Worm (Caenorhabditis elegans) whole organism, early embryonic: ENCODE results near the gene gcy-32.

Experiments
- B0310.2 ChIP-seq: sonication (generic microtip); optimal IDR thresholded peaks from 2 replicates; lab custom pipeline; 2016; ENCODE audit warnings: mild to moderate bottlenecking, missing genetic modification characterization, missing compliant biosample characterization
- F13C5.2 ChIP-seq: sonication (generic microtip); optimal IDR thresholded peaks from 2 replicates; lab custom pipeline; 2017; ENCODE audit warnings: mild to moderate bottlenecking, missing genetic modification characterization, inconsistent platforms, missing compliant biosample characterization
- aly-1 ChIP-seq: sonication (generic microtip); optimal IDR thresholded peaks from 2 replicates; lab custom pipeline; 2016; ENCODE audit warnings: missing genetic modification characterization, missing compliant biosample characterization
- ama-1 ChIP-seq: fragments of 150-350 bp; optimal IDR thresholded peaks from 2 replicates; lab custom pipeline; 2014
- ceh-13 ChIP-seq: fragments of 200-800 bp; sonication (Bioruptor generic); optimal IDR thresholded peaks from 2 replicates; lab custom pipeline; 2018; ENCODE audit warnings: mild to moderate bottlenecking, missing genetic modification characterization, missing compliant biosample characterization
- ceh-36 ChIP-seq: sonication (generic microtip); optimal IDR thresholded peaks from 2 replicates; lab custom pipeline; 2016; ENCODE audit warnings: missing genetic modification characterization, inconsistent platforms, missing compliant biosample characterization
- ets-7 ChIP-seq: sonication (generic microtip); optimal IDR thresholded peaks from 2 replicates; lab custom pipeline; 2016; ENCODE audit warnings: missing genotype, missing genetic modification characterization, missing compliant biosample characterization
- flt-1 ChIP-seq: fragments of 200-800 bp; sonication (Bioruptor generic); IDR thresholded peaks from 2 replicates; pipeline ENCODE4 v1.3.6; 2022; ENCODE audit warnings: missing genetic modification characterization, missing compliant biosample characterization
- hmbx-1 ChIP-seq: sonication (generic microtip); optimal IDR thresholded peaks from 2 replicates; lab custom pipeline; 2016; ENCODE audit warnings: mild to moderate bottlenecking, missing genetic modification characterization, missing compliant biosample characterization
- hmg-4 ChIP-seq: fragments of 200-800 bp; sonication (Bioruptor generic); optimal IDR thresholded peaks from 2 replicates; lab custom pipeline; 2018; ENCODE audit warnings: mild to moderate bottlenecking, missing genetic modification characterization, missing compliant biosample characterization
- hnd-1 ChIP-seq: sonication (generic microtip); optimal IDR thresholded peaks from 2 replicates; lab custom pipeline; 2016; ENCODE audit warnings: missing genetic modification characterization, missing compliant biosample characterization
- pes-1 ChIP-seq: fragments of 200-800 bp; sonication (Bioruptor generic); IDR thresholded peaks from 2 replicates; pipeline ENCODE4 v1.3.6; 2022; ENCODE audit warnings: missing genetic modification reagents, missing genetic modification characterization, missing compliant biosample characterization
- scrt-1 ChIP-seq: fragments of 200-800 bp; sonication (Bioruptor generic); IDR thresholded peaks from 2 replicates; pipeline ENCODE4 v1.3.6; 2022; ENCODE audit warnings: missing genetic modification characterization, missing compliant biosample characterization
- sea-1 ChIP-seq: fragments of 200-800 bp; sonication (Bioruptor generic); conservative IDR thresholded peaks from 2 replicates; pipeline ENCODE4 v1.3.6; 2022; ENCODE audit warnings: missing genetic modification characterization, missing compliant biosample characterization
- tbx-11 ChIP-seq: fragments of 200-800 bp; sonication (Bioruptor generic); IDR thresholded peaks from 2 replicates; pipeline ENCODE4 v1.3.6; 2022; ENCODE audit warnings: missing genetic modification characterization, missing compliant biosample characterization
- tbx-37 ChIP-seq: fragments of 200-800 bp; sonication (Bioruptor generic); conservative IDR thresholded peaks from 2 replicates; pipeline ENCODE4 v1.3.6; 2022; ENCODE audit warnings: missing genetic modification reagents, missing genetic modification characterization, missing compliant biosample characterization
- tra-4 ChIP-seq: sonication (generic microtip); optimal IDR thresholded peaks from 2 replicates; lab custom pipeline; 2017; ENCODE audit warnings: missing genetic modification characterization, missing compliant biosample characterization

The gcy-32 gene

DNA sequence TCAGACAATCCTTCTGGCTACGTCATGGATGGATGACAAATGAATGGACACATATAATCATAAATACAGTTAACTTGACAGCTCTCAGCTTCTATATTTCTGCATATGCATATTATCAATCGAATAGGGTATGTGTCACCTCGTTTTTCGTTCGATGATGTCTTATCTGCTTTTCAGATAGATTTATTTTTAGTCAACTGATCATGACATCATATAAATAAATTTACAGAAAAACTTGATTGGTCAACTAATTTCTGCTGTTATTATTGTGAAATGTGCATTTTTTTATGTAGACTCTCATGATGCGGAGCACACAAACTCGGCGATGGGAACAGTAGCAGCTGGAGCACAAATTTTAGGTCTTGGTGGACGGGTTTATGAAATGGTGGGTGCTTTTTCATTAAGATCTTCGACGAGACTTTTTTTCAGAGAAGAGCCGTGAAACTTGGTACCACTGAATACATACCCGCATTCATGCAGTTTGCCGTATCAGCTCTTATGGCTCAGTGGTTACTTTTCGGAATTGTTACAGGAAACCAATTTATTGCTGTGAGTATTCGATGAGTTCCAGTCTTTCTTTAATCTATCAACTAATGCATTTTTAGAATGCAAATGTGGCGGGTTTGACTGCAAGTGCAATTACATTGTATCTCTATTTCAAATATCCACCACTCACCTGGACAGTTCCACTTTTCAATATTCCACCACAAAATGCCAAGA lies 40.2 kb upstream of the gcy-32 start:
- TF ChIP-seq pes-1 (GFP tag; lab: Robert Waterston, UW) (no peak), tra-4 (tag; lab: Kevin White, UChicago) (no peak), scrt-1 (GFP tag; lab: Robert Waterston, UW) (no peak), aly-1 (tag; lab: Kevin White, UChicago) (no peak), ama-1 (lab: Kevin White, UChicago) (no peak), ets-7 (no peak), ceh-13 (GFP tag; lab: Kevin White, UChicago) (no peak), tbx-11 (GFP tag; lab: Robert Waterston, UW) (no peak), B0310.2 (tag; lab: Kevin White, UChicago) (no peak), hnd-1 (tag; lab: Kevin White, UChicago) (no peak), ceh-36 (tag; lab: Kevin White, UChicago) (no peak)

DNA sequence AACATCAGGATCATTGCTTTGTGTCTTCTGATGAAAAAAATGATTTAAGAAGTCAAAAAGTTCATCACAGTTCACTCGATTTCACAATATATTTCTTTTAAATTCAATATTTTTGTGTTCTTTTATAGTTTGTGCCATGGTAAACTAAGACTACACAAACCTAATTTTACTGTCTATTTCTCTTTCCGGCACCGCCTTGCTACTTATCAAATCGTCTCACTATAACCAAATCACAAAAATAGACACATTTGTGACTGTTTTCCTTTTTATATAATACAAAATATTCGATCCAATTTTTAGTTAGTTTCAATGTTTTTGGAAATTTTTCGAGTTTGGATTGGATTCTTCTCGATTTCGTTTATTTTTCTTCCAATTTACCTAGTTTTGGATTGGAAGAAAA lies 38.8 kb upstream of the gcy-32 start, which contains the start of gene swt-6:
TSS of gene swt-6 (plus strand) at position 301 of the 400 bp plus-strand sequence.
- no peak for TF ChIP-seq scrt-1 (GFP tag; lab: Robert Waterston, UW)
- TF ChIP-seq ceh-13 (GFP tag; lab: Kevin White, UChicago): no peak
- no peak for TF ChIP-seq ceh-36 (tag; lab: Kevin White, UChicago)
- TF ChIP-seq hnd-1 (tag; lab: Kevin White, UChicago): no peak
- no peak for TF ChIP-seq aly-1 (tag; lab: Kevin White, UChicago)
- TF ChIP-seq tra-4 (tag; lab: Kevin White, UChicago): no peak
- TF ChIP-seq tbx-37 (GFP tag; lab: Robert Waterston, UW): no peak
- no peak for TF ChIP-seq ets-7
- no peak for TF ChIP-seq F13C5.2 (tag; lab: Kevin White, UChicago)
- TF ChIP-seq hmg-4 (GFP tag; lab: Kevin White, UChicago): no peak
- TF ChIP-seq B0310.2 (tag; lab: Kevin White, UChicago): no peak
- TF ChIP-seq pes-1 (GFP tag; lab: Robert Waterston, UW): no peak
- TF ChIP-seq flt-1 (GFP tag; lab: Robert Waterston, UW): no peak
- no peak for TF ChIP-seq sea-1 (GFP tag; lab: Robert Waterston, UW)
- TF ChIP-seq ama-1 (lab: Kevin White, UChicago): no peak
- no peak for TF ChIP-seq tbx-11 (GFP tag; lab: Robert Waterston, UW)
- TF ChIP-seq hmbx-1: no peak

DNA sequence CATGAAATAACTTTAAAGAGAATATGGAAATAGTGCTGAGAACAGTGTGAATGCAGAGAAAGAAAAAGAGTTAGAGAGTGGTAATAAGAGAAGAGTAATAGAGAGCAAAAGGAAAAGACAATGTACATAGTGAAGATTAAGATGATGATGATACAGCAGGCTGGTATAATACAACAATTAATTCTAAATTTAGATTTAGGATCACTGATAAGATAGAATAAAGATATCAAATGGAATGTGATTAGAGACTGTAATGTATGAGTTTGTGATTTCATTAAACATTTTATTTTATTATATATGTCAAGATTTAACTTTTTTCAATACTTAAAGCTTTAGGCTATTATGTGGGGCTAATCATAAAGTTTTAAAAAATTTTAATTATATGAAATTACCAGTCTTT lies 37.9 kb upstream of the gcy-32 start, which contains the start of gene R10D12.8:
TSS of gene R10D12.8 (minus strand) at position 101 of the 400 bp plus-strand sequence.
- TF ChIP-seq ama-1 (lab: Kevin White, UChicago) (no peak), aly-1 (tag; lab: Kevin White, UChicago) (no peak), tbx-11 (GFP tag; lab: Robert Waterston, UW) (no peak), hmg-4 (GFP tag; lab: Kevin White, UChicago) (no peak)

DNA sequence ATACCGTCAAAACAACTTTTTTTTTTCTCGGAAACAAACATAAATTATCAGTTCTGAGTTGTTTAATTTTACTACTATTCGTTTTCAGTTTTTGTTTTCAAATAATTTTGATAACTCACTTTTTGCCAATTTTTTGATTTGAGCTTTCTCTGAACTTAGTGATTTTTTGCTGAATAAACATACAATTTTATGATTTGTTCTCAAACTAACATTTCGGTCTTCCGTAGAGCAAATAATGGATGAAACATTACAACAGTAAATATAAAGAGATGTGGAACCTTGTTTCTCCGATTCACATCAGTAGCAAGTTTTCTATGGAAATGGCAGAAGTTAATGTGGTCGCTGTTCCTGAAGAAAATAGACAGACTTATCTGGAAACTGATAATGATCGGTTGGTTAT lies 34.5 kb upstream of the gcy-32 start, which contains the start of gene R10D12.7:
TSS of gene R10D12.7 (plus strand) at position 301 of the 400 bp plus-strand sequence.
- TF ChIP-seq sea-1 (GFP tag; lab: Robert Waterston, UW) (no peak), hmbx-1 (no peak), ceh-13 (GFP tag; lab: Kevin White, UChicago) (no peak), ceh-36 (tag; lab: Kevin White, UChicago) (no peak)

DNA sequence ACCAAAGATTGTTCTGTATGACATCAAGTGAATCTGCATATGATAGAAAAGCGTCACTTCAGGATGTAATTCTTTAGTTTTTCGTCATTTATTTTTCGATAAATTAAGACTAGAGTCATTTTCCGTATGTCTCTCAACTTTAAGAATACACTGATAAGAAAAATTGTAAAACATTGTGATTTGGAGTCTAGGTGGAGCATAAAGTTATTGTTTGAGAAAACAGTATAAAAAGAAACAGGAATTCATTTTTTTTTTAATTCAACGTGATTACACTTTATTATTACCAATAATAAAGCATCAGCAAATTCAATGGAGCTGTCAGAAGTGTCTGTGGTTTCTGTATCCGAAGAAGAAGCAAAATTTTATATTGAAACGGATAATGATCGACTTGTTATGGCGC lies 33.7 kb upstream of the gcy-32 start, which contains the start of gene R10D12.6:
TSS of gene R10D12.6 (plus strand) at position 301 of the 400 bp plus-strand sequence.
- TF ChIP-seq tbx-11 (GFP tag; lab: Robert Waterston, UW): no peak
- TF ChIP-seq pes-1 (GFP tag; lab: Robert Waterston, UW): no peak

DNA sequence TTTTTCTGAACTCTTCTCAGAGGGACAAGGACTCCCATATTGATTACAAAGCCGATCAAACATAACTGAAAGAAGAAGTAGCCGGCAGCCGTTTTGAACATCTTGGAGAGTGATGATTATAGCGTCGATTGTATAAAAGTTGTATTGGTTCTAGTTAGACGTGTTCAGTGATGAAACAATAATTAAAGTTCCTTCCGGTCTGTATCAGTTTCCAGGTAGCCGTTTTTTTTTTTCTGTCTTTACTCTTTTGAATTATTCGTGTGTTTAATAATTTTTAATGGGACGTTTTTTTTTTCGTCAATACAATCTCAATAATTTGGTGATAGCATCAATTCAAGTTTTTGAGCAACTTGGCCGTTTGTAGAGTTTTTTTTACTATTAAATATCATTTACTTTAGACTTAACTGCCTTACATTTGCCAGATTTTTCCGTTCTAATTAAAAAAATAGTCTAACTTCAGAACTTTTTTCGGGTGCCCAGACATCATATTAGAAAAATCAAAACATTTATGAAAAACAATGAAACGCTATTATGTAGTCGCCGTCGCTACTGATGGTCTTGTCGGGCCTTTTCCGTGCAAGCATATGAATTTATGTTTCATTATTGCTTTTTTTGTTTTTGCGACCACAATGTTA lies 31.2 kb upstream of the gcy-32 start, which contains the start of the genes srx-10 and clec-226:
TSS of gene srx-10 (minus strand) at position 101 of the 635 bp plus-strand sequence.
TSS of gene clec-226 (plus strand) at position 585 of the 635 bp plus-strand sequence.
- TF ChIP-seq ceh-13 (GFP tag; lab: Kevin White, UChicago) (no peak), pes-1 (GFP tag; lab: Robert Waterston, UW) (no peak), hnd-1 (tag; lab: Kevin White, UChicago) (no peak), tbx-37 (GFP tag; lab: Robert Waterston, UW) (no peak), tbx-11 (GFP tag; lab: Robert Waterston, UW) (no peak), F13C5.2 (tag; lab: Kevin White, UChicago) (no peak), B0310.2 (tag; lab: Kevin White, UChicago) (no peak), scrt-1 (GFP tag; lab: Robert Waterston, UW) (no peak), hmg-4 (GFP tag; lab: Kevin White, UChicago) (no peak)

DNA sequence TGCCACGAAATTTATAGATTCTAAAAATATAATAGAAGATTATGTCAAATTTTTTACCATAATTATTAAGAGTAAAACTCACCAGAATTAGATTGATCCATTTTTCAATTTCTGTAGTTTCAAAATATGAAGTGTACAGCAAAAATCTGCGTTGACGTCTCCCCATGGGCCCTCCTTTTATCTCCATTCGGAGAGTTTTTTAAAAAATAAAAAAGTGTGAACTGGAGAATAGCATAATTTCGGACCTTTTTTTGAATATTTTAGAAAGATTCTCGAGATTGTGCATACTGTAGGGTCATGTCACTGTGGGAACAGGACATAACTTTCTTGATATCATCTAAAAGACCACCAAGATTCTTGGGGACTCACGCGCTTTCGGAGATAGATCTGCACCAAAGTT lies 26.8 kb upstream of the gcy-32 start, which contains the start of gene dpr-1:
TSS of gene dpr-1 (minus strand) at position 101 of the 400 bp plus-strand sequence.
- TF ChIP-seq tra-4 (tag; lab: Kevin White, UChicago): no peak
- TF ChIP-seq pes-1 (GFP tag; lab: Robert Waterston, UW): no peak
- no peak for TF ChIP-seq scrt-1 (GFP tag; lab: Robert Waterston, UW)
- no peak for TF ChIP-seq B0310.2 (tag; lab: Kevin White, UChicago)
- no peak for TF ChIP-seq tbx-11 (GFP tag; lab: Robert Waterston, UW)
- TF ChIP-seq sea-1 (GFP tag; lab: Robert Waterston, UW): no peak
- TF ChIP-seq ceh-13 (GFP tag; lab: Kevin White, UChicago): no peak
